Worm (Caenorhabditis elegans): Measurements from ENCODE around the gene mxl-2.

DNA sequence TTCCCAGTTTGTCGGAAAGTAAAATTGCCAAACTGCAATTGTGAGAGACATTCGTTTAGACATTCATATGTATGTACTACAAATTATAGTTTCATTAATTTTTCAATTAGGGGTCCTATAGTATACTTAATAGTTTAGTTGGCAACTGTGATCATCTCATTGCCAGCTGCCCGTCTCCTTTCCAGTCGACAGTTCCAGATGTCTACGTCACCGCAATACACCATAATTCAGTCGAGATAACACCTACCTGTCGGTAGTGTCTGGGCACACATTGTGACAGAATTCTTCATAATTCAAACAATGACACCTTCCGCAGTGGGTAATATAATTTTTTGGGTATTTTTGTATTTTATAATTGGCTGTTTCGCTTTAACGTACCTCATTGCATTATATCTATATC, 14.4 kb downstream of the mxl-2 start, which contains the start of gene F40G9.19:
- no peak for TF ChIP-seq him-1 (tag; optimal IDR thresholded peaks at IDR 0.05)
- no peak for TF ChIP-seq dao-5 (tag; optimal IDR thresholded peaks at IDR 0.05)
